Fruit fly (Drosophila melanogaster): ENCODE results near the gene Agpat1.
A peak's percentile ranks its signal among the peaks of the same experiment; 100 is the strongest.

Agpat1 gene

dm6 chrX:12760466-12761133, 4.5 kb upstream of the Agpat1 start, which contains the start of gene Paics (continued):
- no peak for TF ChIP-seq vri (GFP tag; optimal IDR thresholded peaks at IDR 0.05)
- peak; percentile 43 for TF ChIP-seq Hr39 (GFP tag; optimal IDR thresholded peaks at IDR 0.05)
- peak; percentile 43 for TF ChIP-seq CG3919 (GFP tag; optimal IDR thresholded peaks at IDR 0.05)
- TF ChIP-seq Lpt (GFP tag; optimal IDR thresholded peaks at IDR 0.05), result no peak
- TF ChIP-seq svp (GFP tag), result peak; percentile 93
- TF ChIP-seq Met (GFP tag; optimal IDR thresholded peaks at IDR 0.05), result peak; percentile 64
- no peak for TF ChIP-seq CG11294 (GFP tag; IDR thresholded peaks at IDR 0.05)
- TF ChIP-seq CG34406 (GFP tag; optimal IDR thresholded peaks at IDR 0.05), result peak; percentile 23
- TF ChIP-seq spab (GFP tag; optimal IDR thresholded peaks at IDR 0.05), result peak; percentile 48
- TF ChIP-seq CG11762 (GFP tag; optimal IDR thresholded peaks at IDR 0.05; ENCODE audit: insufficient read depth), result peak; percentile 6
- TF ChIP-seq CG7368 (GFP tag; optimal IDR thresholded peaks at IDR 0.05), result peak; percentile 28
- peak; percentile 76 for TF ChIP-seq acj6 (GFP tag; optimal IDR thresholded peaks at IDR 0.05)
- peak; percentile 18 for TF ChIP-seq Sox102F (GFP tag; optimal IDR thresholded peaks at IDR 0.05)
- TF ChIP-seq net (GFP tag; optimal IDR thresholded peaks at IDR 0.05), result no peak
- TF ChIP-seq CG6854 (GFP tag; optimal IDR thresholded peaks at IDR 0.05), result no peak

- TF ChIP-seq CG8119 (GFP tag; IDR thresholded peaks at IDR 0.05) (no peak), Eip78C (GFP tag) (peak; percentile 5)
Measured at dm6 chrX:12763467-12763866, 1.6 kb upstream of the Agpat1 start, which contains the start of gene pira. TSS of gene pira (minus strand) at chrX:12763611.

- TF ChIP-seq svp (GFP tag), result peak; percentile 87
Measured at dm6 chrX:12763904-12764303, 1.2 kb upstream of the Agpat1 start.

dm6 chrX:12764640-12765039, 426 bp upstream of the Agpat1 start:
- TF ChIP-seq Eip93F (GFP tag; optimal IDR thresholded peaks at IDR 0.05), result no peak
- no peak for TF ChIP-seq Hr39 (GFP tag; optimal IDR thresholded peaks at IDR 0.05)
- TF ChIP-seq Ets96B (tag; optimal IDR thresholded peaks at IDR 0.05), result no peak
- TF ChIP-seq Eip75B (GFP tag; optimal IDR thresholded peaks at IDR 0.05), result no peak
- no peak for TF ChIP-seq CG11902 (GFP tag; optimal IDR thresholded peaks at IDR 0.05)
- TF ChIP-seq ss (GFP tag; optimal IDR thresholded peaks at IDR 0.05), result no peak
- no peak for TF ChIP-seq OdsH (GFP tag; optimal IDR thresholded peaks at IDR 0.05)
- no peak for TF ChIP-seq CG7368 (GFP tag; optimal IDR thresholded peaks at IDR 0.05)
- no peak for TF ChIP-seq Hr38 (GFP tag; optimal IDR thresholded peaks at IDR 0.05)
- no peak for TF ChIP-seq CG6808 (GFP tag; optimal IDR thresholded peaks at IDR 0.05)
- TF ChIP-seq CG9139 (GFP tag; optimal IDR thresholded peaks at IDR 0.05), result no peak
- no peak for TF ChIP-seq Gug (GFP tag; IDR thresholded peaks at IDR 0.05)
- TF ChIP-seq CG32006 (GFP tag; optimal IDR thresholded peaks at IDR 0.05), result no peak
- TF ChIP-seq CG8119 (GFP tag; IDR thresholded peaks at IDR 0.05), result no peak

dm6 chrX:12765736-12766135, 670 bp downstream of the Agpat1 start:
- 0 out of 2 replicates have a peak, but pooled peaks have one; percentile 21 for TF ChIP-seq CG15336 (GFP tag; IDR thresholded peaks at IDR 0.05)
- no peak for TF ChIP-seq Sox14 (GFP tag; optimal IDR thresholded peaks at IDR 0.05)

- peak; percentile 50 for TF ChIP-seq CG10669 (GFP tag; optimal IDR thresholded peaks at IDR 0.05)
- peak; percentile 44 for TF ChIP-seq Hr4 (GFP tag; optimal IDR thresholded peaks at IDR 0.05)
- no peak for TF ChIP-seq CG6854 (GFP tag; optimal IDR thresholded peaks at IDR 0.05)
- TF ChIP-seq CG1621 (tag; optimal IDR thresholded peaks at IDR 0.05), result no peak
- no peak for TF ChIP-seq eg (GFP tag; IDR thresholded peaks at IDR 0.05)
- TF ChIP-seq Ets96B (tag; optimal IDR thresholded peaks at IDR 0.05), result peak; percentile 52
- no peak for TF ChIP-seq Eip93F (GFP tag; optimal IDR thresholded peaks at IDR 0.05)
- TF ChIP-seq esn (GFP tag; optimal IDR thresholded peaks at IDR 0.05), result peak; percentile 51
- peak; percentile 46 for TF ChIP-seq achi (GFP tag; optimal IDR thresholded peaks at IDR 0.05)
- peak; percentile 38 for TF ChIP-seq Lpt (GFP tag; optimal IDR thresholded peaks at IDR 0.05)
- no peak for TF ChIP-seq fd85E (GFP tag; optimal IDR thresholded peaks at IDR 0.05)
- peak; percentile 1 for TF ChIP-seq CG4318 (GFP tag; optimal IDR thresholded peaks at IDR 0.05)
- TF ChIP-seq Ets21C (GFP tag; optimal IDR thresholded peaks at IDR 0.05), result no peak
- TF ChIP-seq CG31627 (GFP tag; optimal IDR thresholded peaks at IDR 0.05), result peak; percentile 33
- TF ChIP-seq Blimp-1 (GFP tag; optimal IDR thresholded peaks at IDR 0.05), result no peak
- peak; percentile 39 for TF ChIP-seq Sox102F (GFP tag; optimal IDR thresholded peaks at IDR 0.05)
- TF ChIP-seq CG11294 (GFP tag; IDR thresholded peaks at IDR 0.05), result no peak
- peak; percentile 23 for TF ChIP-seq Met (GFP tag; optimal IDR thresholded peaks at IDR 0.05)
- TF ChIP-seq Sox15 (GFP tag; optimal IDR thresholded peaks at IDR 0.05), result no peak
- TF ChIP-seq Hr38 (GFP tag; optimal IDR thresholded peaks at IDR 0.05), result no peak
Measured at dm6 chrX:12766286-12766685, 1.2 kb downstream of the Agpat1 start.
